Worm (Caenorhabditis elegans) whole organism, early embryonic: ENCODE results near the gene R05H5.7.

Experiments
- B0310.2 ChIP-seq: sonication (generic microtip); optimal IDR thresholded peaks from 2 replicates; lab custom pipeline; 2016; ENCODE audit warnings: mild to moderate bottlenecking, missing genetic modification characterization, missing compliant biosample characterization
- ama-1 ChIP-seq: fragments of 150-350 bp; optimal IDR thresholded peaks from 2 replicates; lab custom pipeline; 2014
- ets-7 ChIP-seq: sonication (generic microtip); optimal IDR thresholded peaks from 2 replicates; lab custom pipeline; 2016; ENCODE audit warnings: missing genotype, missing genetic modification characterization, missing compliant biosample characterization
- flt-1 ChIP-seq: fragments of 200-800 bp; sonication (Bioruptor generic); IDR thresholded peaks from 2 replicates; pipeline ENCODE4 v1.3.6; 2022; ENCODE audit warnings: missing genetic modification characterization, missing compliant biosample characterization

- TF ChIP-seq ama-1 (lab: Kevin White, UChicago), result no peak
- TF ChIP-seq ets-7 (tag; lab: Kevin White, UChicago), result no peak
- TF ChIP-seq B0310.2, result no peak
- no peak for TF ChIP-seq flt-1 (GFP tag; lab: Robert Waterston, UW)
Measured at ce11 chrII:10164137-10164536, 28.2 kb upstream of the R05H5.7 start.
